Worm (Caenorhabditis elegans) whole organism, L2 larva: ENCODE data around the gene dhgd-1.

Experiments used
- C34F6.9 ChIP-seq: fragments of 150-350 bp; optimal IDR thresholded peaks from 2 replicates; lab custom pipeline; 2014; ENCODE audit warnings: missing biosample characterization, missing genetic modification characterization
- F13H6.1 ChIP-seq: sonication (generic microtip); optimal IDR thresholded peaks from 2 replicates; lab custom pipeline; 2016; ENCODE audit warnings: missing genetic modification characterization, missing compliant biosample characterization
- R02D3.7 ChIP-seq: fragments of 150-350 bp; optimal IDR thresholded peaks from 2 replicates; lab custom pipeline; 2014; ENCODE audit warnings: missing biosample characterization, missing genetic modification characterization
- Y55F3AM.14 ChIP-seq: fragments of 200-800 bp; sonication (Bioruptor generic); optimal IDR thresholded peaks from 2 replicates; lab custom pipeline; 2018; ENCODE audit warnings: mild to moderate bottlenecking, missing genetic modification characterization, missing compliant biosample characterization
- ZK546.5 ChIP-seq: sonication (generic microtip); optimal IDR thresholded peaks from 2 replicates; lab custom pipeline; 2017; ENCODE audit warnings: missing biosample characterization, missing genetic modification characterization
- alr-1 ChIP-seq: fragments of 150-350 bp; optimal IDR thresholded peaks from 2 replicates; lab custom pipeline; 2014; ENCODE audit warnings: missing biosample characterization, missing genetic modification characterization
- aly-2 ChIP-seq: fragments of 150-350 bp; optimal IDR thresholded peaks from 2 replicates; lab custom pipeline; 2014; ENCODE audit warnings: missing biosample characterization, missing genetic modification characterization
- ama-1 ChIP-seq: fragments of 150-350 bp; optimal IDR thresholded peaks from 2 replicates; lab custom pipeline; 2018; ENCODE audit warnings: inconsistent platforms
- blmp-1 ChIP-seq: sonication (generic microtip); optimal IDR thresholded peaks from 2 replicates; lab custom pipeline; 2017; ENCODE audit warnings: missing genetic modification characterization, mild to moderate bottlenecking, missing compliant biosample characterization, antibody characterized with exemption, moderate library complexity; ENCODE audit not compliant: insufficient read depth
- ceh-16 ChIP-seq: fragments of 150-350 bp; optimal IDR thresholded peaks from 2 replicates; lab custom pipeline; 2014; ENCODE audit warnings: missing biosample characterization, missing genetic modification characterization
- ceh-82 ChIP-seq: fragments of 150-350 bp; optimal IDR thresholded peaks from 2 replicates; lab custom pipeline; 2014; ENCODE audit warnings: missing biosample characterization, missing genetic modification characterization
- crh-2 ChIP-seq: sonication (generic microtip); optimal IDR thresholded peaks from 2 replicates; lab custom pipeline; 2017; ENCODE audit warnings: missing biosample characterization, missing genetic modification characterization
- dmd-4 ChIP-seq: sonication (generic microtip); optimal IDR thresholded peaks from 2 replicates; lab custom pipeline; 2017; ENCODE audit warnings: missing biosample characterization, missing genetic modification characterization
- egl-27 ChIP-seq: sonication (generic microtip); optimal IDR thresholded peaks from 3 replicates; lab custom pipeline; 2017; ENCODE audit warnings: missing biosample characterization, missing genetic modification reagents, missing genetic modification characterization
- elt-1 ChIP-seq: fragments of 150-350 bp; optimal IDR thresholded peaks from 2 replicates; lab custom pipeline; 2014; ENCODE audit warnings: missing biosample characterization, missing genetic modification characterization
- elt-3 ChIP-seq: sonication (generic microtip); optimal IDR thresholded peaks from 2 replicates; lab custom pipeline; 2017; ENCODE audit warnings: missing biosample characterization, missing genetic modification characterization
- fos-1 ChIP-seq: fragments of 150-350 bp; optimal IDR thresholded peaks from 2 replicates; lab custom pipeline; 2014; ENCODE audit warnings: missing biosample characterization, missing genetic modification characterization
- gmeb-1 ChIP-seq: fragments of 150-350 bp; optimal IDR thresholded peaks from 2 replicates; lab custom pipeline; 2014; ENCODE audit warnings: missing biosample characterization, missing genetic modification characterization
- lin-11 ChIP-seq: fragments of 150-350 bp; sonication (generic microtip); optimal IDR thresholded peaks from 2 replicates; lab custom pipeline; 2014; ENCODE audit warnings: missing biosample characterization, missing genetic modification characterization, inconsistent platforms, mixed read lengths
- lin-13 ChIP-seq: fragments of 150-350 bp; optimal IDR thresholded peaks from 2 replicates; lab custom pipeline; 2014; ENCODE audit warnings: missing biosample characterization, missing genetic modification reagents, missing genetic modification characterization
- lin-39 ChIP-seq: fragments of 150-350 bp; optimal IDR thresholded peaks from 2 replicates; lab custom pipeline; 2014; ENCODE audit warnings: missing biosample characterization, missing genetic modification reagents, missing genetic modification characterization
- lsy-2 ChIP-seq, 2 experiments: fragments of 150-350 bp in 1 of 2; sonication (generic microtip) in 1 of 2; optimal IDR thresholded peaks; 2 replicates each; lab custom pipeline; 2014 to 2017; ENCODE audit warnings: missing biosample characterization in 2 of 2, missing genetic modification characterization in 2 of 2
- mab-5 ChIP-seq: fragments of 150-350 bp; optimal IDR thresholded peaks from 2 replicates; lab custom pipeline; 2014; ENCODE audit warnings: missing biosample characterization, missing genetic modification characterization
- mbf-1 ChIP-seq: sonication (generic microtip); optimal IDR thresholded peaks from 2 replicates; lab custom pipeline; 2017; ENCODE audit warnings: missing biosample characterization, missing genetic modification characterization
- mdl-1 ChIP-seq, 2 experiments: fragments of 150-350 bp in 1 of 2; sonication (generic microtip) in 1 of 2; optimal IDR thresholded peaks; 2 replicates each; lab custom pipeline; 2017; ENCODE audit warnings: missing biosample characterization in 2 of 2, missing genetic modification characterization in 2 of 2
- nhr-10 ChIP-seq: sonication (generic microtip); optimal IDR thresholded peaks from 2 replicates; lab custom pipeline; 2017; ENCODE audit warnings: missing biosample characterization, missing genetic modification characterization
- nhr-11 ChIP-seq: fragments of 150-350 bp; optimal IDR thresholded peaks from 2 replicates; lab custom pipeline; 2014; ENCODE audit warnings: missing biosample characterization, missing genetic modification characterization
- nhr-12 ChIP-seq: fragments of 150-350 bp; optimal IDR thresholded peaks from 2 replicates; lab custom pipeline; 2014; ENCODE audit warnings: missing biosample characterization, missing genetic modification characterization
- nhr-129 ChIP-seq: fragments of 150-350 bp; optimal IDR thresholded peaks from 2 replicates; lab custom pipeline; 2014; ENCODE audit warnings: missing biosample characterization, missing genetic modification characterization
- nhr-21 ChIP-seq: fragments of 150-350 bp; optimal IDR thresholded peaks from 2 replicates; lab custom pipeline; 2014; ENCODE audit warnings: missing biosample characterization, missing genetic modification characterization
- nhr-23 ChIP-seq: fragments of 150-350 bp; optimal IDR thresholded peaks from 2 replicates; lab custom pipeline; 2014; ENCODE audit warnings: missing biosample characterization, missing genetic modification reagents, missing genetic modification characterization
- nhr-237 ChIP-seq: fragments of 150-350 bp; optimal IDR thresholded peaks from 2 replicates; lab custom pipeline; 2014; ENCODE audit warnings: missing biosample characterization, missing genetic modification characterization
- nhr-25 ChIP-seq: fragments of 150-350 bp; sonication (generic microtip); optimal IDR thresholded peaks from 3 replicates; lab custom pipeline; 2014; ENCODE audit warnings: missing biosample characterization, missing genetic modification characterization
- nhr-6 ChIP-seq: fragments of 150-350 bp; optimal IDR thresholded peaks from 2 replicates; lab custom pipeline; 2014; ENCODE audit warnings: missing biosample characterization, missing genetic modification characterization
- nhr-77 ChIP-seq: fragments of 150-350 bp; optimal IDR thresholded peaks from 2 replicates; lab custom pipeline; 2014; ENCODE audit warnings: missing biosample characterization, missing genetic modification characterization
- peb-1 ChIP-seq: fragments of 150-350 bp; optimal IDR thresholded peaks from 2 replicates; lab custom pipeline; 2014; ENCODE audit warnings: missing biosample characterization, missing genetic modification characterization
- sem-4 ChIP-seq: fragments of 150-350 bp; optimal IDR thresholded peaks from 2 replicates; lab custom pipeline; 2014; ENCODE audit warnings: missing biosample characterization, missing genetic modification reagents, missing genetic modification characterization
- skn-1 ChIP-seq: sonication (generic microtip); optimal IDR thresholded peaks from 2 replicates; lab custom pipeline; 2017; ENCODE audit warnings: missing biosample characterization, missing genetic modification characterization
- sma-3 ChIP-seq: sonication (generic microtip); optimal IDR thresholded peaks from 2 replicates; lab custom pipeline; 2016; ENCODE audit warnings: missing genetic modification reagents, missing genetic modification characterization, missing compliant biosample characterization
- sma-9 ChIP-seq, 2 experiments: fragments of 150-350 bp in 1 of 2; sonication (generic microtip) in 1 of 2; optimal IDR thresholded peaks; 2 replicates each; lab custom pipeline; 2014 to 2016; ENCODE audit warnings: missing genetic modification characterization in 2 of 2, mild to moderate bottlenecking in 1 of 2, missing biosample characterization in 1 of 2, missing compliant biosample characterization in 1 of 2, missing genetic modification reagents in 1 of 2, moderate library complexity in 1 of 2
- snpc-4 ChIP-seq: fragments of 150-350 bp; optimal IDR thresholded peaks from 2 replicates; lab custom pipeline; 2014; ENCODE audit warnings: missing biosample characterization, missing genetic modification characterization
- unc-39 ChIP-seq: fragments of 150-350 bp; optimal IDR thresholded peaks from 2 replicates; lab custom pipeline; 2014; ENCODE audit warnings: missing biosample characterization, missing genetic modification characterization
- unc-55 ChIP-seq: fragments of 150-350 bp; sonication (generic microtip); optimal IDR thresholded peaks from 3 replicates; lab custom pipeline; 2014; ENCODE audit warnings: missing biosample characterization, missing genetic modification reagents, missing genetic modification characterization
- unc-62 ChIP-seq: fragments of 150-350 bp; optimal IDR thresholded peaks from 2 replicates; lab custom pipeline; 2014; ENCODE audit warnings: missing biosample characterization, missing genetic modification reagents, missing genetic modification characterization
- zag-1 ChIP-seq: fragments of 150-350 bp; optimal IDR thresholded peaks from 2 replicates; lab custom pipeline; 2014; ENCODE audit warnings: missing biosample characterization, missing genetic modification characterization
- ztf-1 ChIP-seq: fragments of 200-800 bp; sonication (Bioruptor generic); conservative IDR thresholded peaks from 2 replicates; pipeline ENCODE4 v1.3.6; 2022; ENCODE audit warnings: missing genetic modification characterization, missing compliant biosample characterization
- ztf-11 ChIP-seq: sonication (generic microtip); optimal IDR thresholded peaks from 2 replicates; lab custom pipeline; 2017; ENCODE audit warnings: missing biosample characterization, missing genetic modification characterization
- ztf-4 ChIP-seq: fragments of 150-350 bp; optimal IDR thresholded peaks from 2 replicates; lab custom pipeline; 2014; ENCODE audit warnings: missing biosample characterization, missing genetic modification characterization

dhgd-1 gene

DNA sequence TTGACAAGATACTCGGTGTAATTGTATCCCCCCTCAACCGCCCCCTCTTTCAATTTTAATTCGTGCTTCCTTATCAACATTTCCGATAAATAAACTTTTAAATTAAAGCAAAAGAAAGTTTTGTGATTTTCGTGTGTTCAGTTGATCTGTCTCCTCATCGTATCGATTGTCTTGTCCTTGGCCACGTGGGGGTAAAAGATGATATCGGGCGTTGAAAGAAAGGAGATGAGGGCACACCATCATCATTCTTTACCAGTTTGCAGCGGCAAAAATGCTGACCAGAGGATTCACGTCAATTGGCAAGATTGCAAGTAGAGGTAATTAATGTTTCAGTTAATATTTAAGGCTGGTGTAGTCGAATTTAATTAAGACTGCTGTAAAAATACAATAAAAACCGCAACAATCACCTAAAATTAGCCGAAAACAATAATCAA is 4.6 kb downstream of the dhgd-1 start, which contains the start of gene F54D5.7:
TSS of gene F54D5.7 (plus strand) at position 264 of the 434 bp plus-strand sequence.
- TF ChIP-seq unc-62 (GFP tag; lab: Kevin White, UChicago) = peak; percentile 20
- peak; percentile 61 for TF ChIP-seq C34F6.9 (tag; lab: Kevin White, UChicago)
- peak; percentile 61 for TF ChIP-seq nhr-21 (tag; lab: Kevin White, UChicago)
- no peak for TF ChIP-seq nhr-12 (tag; lab: Kevin White, UChicago)
- TF ChIP-seq lin-13 = peak; percentile 50
- peak; percentile 13 for TF ChIP-seq fos-1 (tag; lab: Kevin White, UChicago)
- TF ChIP-seq Y55F3AM.14 (GFP tag; lab: Kevin White, UChicago) = no peak
- no peak for TF ChIP-seq mbf-1 (tag; lab: Kevin White, UChicago)
- peak in 1 of 2 experiments; percentile 64 for TF ChIP-seq mdl-1 (tag; optimal IDR thresholded peaks at IDR 0.05; lab: Kevin White, UChicago)
- TF ChIP-seq ztf-4 (tag; lab: Kevin White, UChicago) = peak; percentile 96
- TF ChIP-seq F13H6.1 (tag; lab: Kevin White, UChicago) = peak; percentile 37
- no peak for TF ChIP-seq nhr-10 (tag; lab: Kevin White, UChicago)
- no peak for TF ChIP-seq mab-5 (tag; lab: Kevin White, UChicago)
- TF ChIP-seq dmd-4 (tag; lab: Kevin White, UChicago) = no peak
- no peak for TF ChIP-seq elt-3 (tag; lab: Kevin White, UChicago)
- TF ChIP-seq ztf-11 = no peak
- TF ChIP-seq nhr-6 (tag; lab: Kevin White, UChicago) = peak; percentile 52
- peak; percentile 27 for TF ChIP-seq sem-4 (tag; lab: Kevin White, UChicago)
- no peak for TF ChIP-seq elt-1 (tag; lab: Kevin White, UChicago)
- TF ChIP-seq skn-1 (tag; lab: Kevin White, UChicago) = no peak
- TF ChIP-seq ceh-82 (tag; lab: Kevin White, UChicago) = no peak
- TF ChIP-seq nhr-23 (tag; lab: Kevin White, UChicago) = no peak
- no peak for TF ChIP-seq snpc-4 (tag; lab: Kevin White, UChicago)
- peak; percentile 58 for TF ChIP-seq sma-9 (GFP tag; optimal IDR thresholded peaks at IDR 0.05; lab: Kevin White, UChicago)
- TF ChIP-seq sma-9 (tag; optimal IDR thresholded peaks at IDR 0.05; lab: Kevin White, UChicago) = no peak
- peak; percentile 24 to 75 for TF ChIP-seq lsy-2 (tag; optimal IDR thresholded peaks at IDR 0.05; lab: Kevin White, UChicago)
- TF ChIP-seq ZK546.5 (tag; lab: Kevin White, UChicago) = no peak
- TF ChIP-seq gmeb-1 (tag; lab: Kevin White, UChicago) = peak; percentile 35
- TF ChIP-seq nhr-237 = no peak
- TF ChIP-seq egl-27 (tag; lab: Kevin White, UChicago) = no peak
- TF ChIP-seq nhr-11 (tag; lab: Kevin White, UChicago) = no peak
- TF ChIP-seq sma-3 (GFP tag; lab: Kevin White, UChicago) = peak; percentile 43
- TF ChIP-seq lin-11 (tag; lab: Kevin White, UChicago) = no peak
- peak; percentile 3 for TF ChIP-seq ceh-16
- TF ChIP-seq unc-55 (GFP tag; lab: Kevin White, UChicago) = no peak
- peak; percentile 65 for TF ChIP-seq nhr-25
- TF ChIP-seq blmp-1 (tag; lab: Kevin White, UChicago) = peak; percentile 34
- no peak for TF ChIP-seq unc-39
- no peak for TF ChIP-seq nhr-77 (tag; lab: Kevin White, UChicago)
- peak; percentile 97 for TF ChIP-seq crh-2 (tag; lab: Kevin White, UChicago)
- peak; percentile 37 for TF ChIP-seq aly-2 (tag; lab: Kevin White, UChicago)
- no peak for TF ChIP-seq R02D3.7
- no peak for TF ChIP-seq lin-39 (tag; lab: Kevin White, UChicago)
- peak; percentile 99 for TF ChIP-seq ama-1
- TF ChIP-seq alr-1 (tag; lab: Kevin White, UChicago) = no peak
- TF ChIP-seq peb-1 (tag; lab: Kevin White, UChicago) = no peak
- no peak for TF ChIP-seq zag-1 (tag; lab: Kevin White, UChicago)
- peak; percentile 83 for TF ChIP-seq nhr-129 (tag; lab: Kevin White, UChicago)
- 0 out of 2 replicates have a peak, but pooled peaks have one; percentile 83 for TF ChIP-seq ztf-1
